Worm (Caenorhabditis elegans) whole organism, young adult: ENCODE results near the gene T24C2.5.

Experiments
- aptf-3 ChIP-seq: fragments of 200-800 bp; sonication (Bioruptor generic); IDR thresholded peaks from 2 replicates; pipeline ENCODE4 v1.3.6; 2022; ENCODE audit warnings: missing genetic modification characterization, missing compliant biosample characterization
- hlh-26 ChIP-seq: fragments of 200-800 bp; sonication (Bioruptor generic); conservative IDR thresholded peaks from 2 replicates; pipeline ENCODE4 v1.3.6; 2022; ENCODE audit warnings: missing genetic modification reagents, missing genetic modification characterization, missing compliant biosample characterization
- let-607 ChIP-seq, 2 experiments: fragments of 200-800 bp in 1 of 2; sonication (Bioruptor generic) in 1 of 2; sonication (generic microtip) in 1 of 2; optimal IDR thresholded peaks; 2 replicates each; lab custom pipeline; 2016 to 2018; ENCODE audit warnings: mild to moderate bottlenecking in 2 of 2, missing compliant biosample characterization in 2 of 2, missing genetic modification characterization in 2 of 2, moderate library complexity in 2 of 2, missing genotype in 1 of 2
- lir-1 ChIP-seq: fragments of 200-800 bp; sonication (Bioruptor generic); conservative IDR thresholded peaks from 2 replicates; pipeline ENCODE4 v1.3.6; 2022; ENCODE audit warnings: missing genetic modification reagents, missing genetic modification characterization, missing compliant biosample characterization
- mes-4 ChIP-seq: sonication (generic microtip); optimal IDR thresholded peaks from 2 replicates; lab custom pipeline; 2016; ENCODE audit warnings: missing genotype, missing genetic modification characterization, missing compliant biosample characterization
- nhr-179 ChIP-seq: sonication (generic microtip); optimal IDR thresholded peaks from 2 replicates; lab custom pipeline; 2016; ENCODE audit warnings: mild to moderate bottlenecking, missing genetic modification characterization, missing compliant biosample characterization
- unc-62 ChIP-seq: fragments of 150-350 bp; optimal IDR thresholded peaks from 2 replicates; lab custom pipeline; 2014; ENCODE audit warnings: missing biosample characterization, missing genetic modification reagents, missing genetic modification characterization
- xnd-1 ChIP-seq: sonication (generic microtip); optimal IDR thresholded peaks from 2 replicates; lab custom pipeline; 2016; ENCODE audit warnings: missing genotype, missing genetic modification reagents, missing genetic modification characterization, missing compliant biosample characterization

- TF ChIP-seq aptf-3 (GFP tag; lab: Robert Waterston, UW) (no peak), xnd-1 (tag; lab: Kevin White, UChicago) (no peak), hlh-26 (no peak), let-607 (tag; optimal IDR thresholded peaks at IDR 0.05; lab: Kevin White, UChicago) (no peak), unc-62 (GFP tag; lab: Kevin White, UChicago) (no peak), nhr-179 (tag; lab: Kevin White, UChicago) (no peak), lir-1 (GFP tag; lab: Robert Waterston, UW) (no peak), mes-4 (tag; lab: Kevin White, UChicago) (no peak)
Measured at ce11 chrX:14486503-14486902, 47.7 kb upstream of the T24C2.5 start.
